Worm (Caenorhabditis elegans): ENCODE results near the gene B0416.7.

DNA sequence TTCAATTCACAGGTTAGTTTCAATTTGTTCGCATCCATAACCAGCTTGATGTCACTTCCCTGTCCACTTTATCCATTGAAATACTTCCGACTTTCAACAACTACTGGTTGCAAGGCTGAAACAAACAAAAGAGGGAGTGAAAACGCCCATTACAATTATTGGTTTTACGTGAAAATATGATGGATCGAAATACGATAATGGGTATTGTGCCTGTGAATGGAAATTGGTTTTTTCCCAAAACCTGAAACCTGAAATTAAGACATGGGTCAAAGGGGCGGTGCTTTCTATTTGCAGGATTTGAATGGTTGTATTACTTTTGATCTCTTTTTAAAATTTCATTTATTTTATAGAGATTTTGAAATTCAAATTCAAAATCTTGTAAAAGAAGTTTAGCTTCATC, 1.1 kb upstream of the B0416.7 start, which contains the start of gene B0416.2:
- TF ChIP-seq T22C8.4 (GFP tag; IDR thresholded peaks at IDR 0.05) (no peak), flt-1 (GFP tag; IDR thresholded peaks at IDR 0.05) (no peak), klf-2 (GFP tag; conservative IDR thresholded peaks at IDR 0.05) (no peak), ztf-29 (GFP tag; IDR thresholded peaks at IDR 0.05) (no peak)

Measured in whole organism, midembryonic.